Fruit fly (Drosophila melanogaster): ENCODE results near the gene CG34375.

The CG34375 gene

dm6 chr3R:23012017-23012416 is 1.7 kb upstream of the CG34375 start, which contains the start of gene CG6688:
TSS of gene CG6688 (plus strand) at chr3R:23012412.
- TF ChIP-seq Ada2b (GFP tag; IDR thresholded peaks at IDR 0.05) (no peak), sd (tag; optimal IDR thresholded peaks at IDR 0.05) (peak; percentile 90), hbn (GFP tag; IDR thresholded peaks at IDR 0.05; ENCODE audit: partially characterized antibody) (no peak), Atf-2 (GFP tag; optimal IDR thresholded peaks at IDR 0.05) (no peak), Rfx (GFP tag; IDR thresholded peaks at IDR 0.05) (no peak), CG31441 (GFP tag; IDR thresholded peaks at IDR 0.05) (no peak), CoRest (tag; optimal IDR thresholded peaks at IDR 0.05) (no peak), Sry-β (GFP tag; optimal IDR thresholded peaks at IDR 0.05) (no peak), CG17186 (GFP tag; optimal IDR thresholded peaks at IDR 0.05) (no peak), CG15269 (tag; optimal IDR thresholded peaks at IDR 0.05) (peak; percentile 41), ci (GFP tag; IDR thresholded peaks at IDR 0.05) (0 out of 3 replicates have a peak, but pooled peaks have one; percentile 30), ems (GFP tag; optimal IDR thresholded peaks at IDR 0.05) (no peak), abd-A (tag; optimal IDR thresholded peaks at IDR 0.05) (peak; percentile 29), CG7271 (tag; optimal IDR thresholded peaks at IDR 0.05) (no peak), Deaf1 (tag; optimal IDR thresholded peaks at IDR 0.05) (peak; percentile 50), CG13775 (GFP tag; optimal IDR thresholded peaks at IDR 0.05) (no peak), CG5180 (GFP tag; optimal IDR thresholded peaks at IDR 0.05) (no peak), CG7987 (GFP tag; optimal IDR thresholded peaks at IDR 0.05) (peak; percentile 19), CG3995 (GFP tag; optimal IDR thresholded peaks at IDR 0.05) (no peak), prd (optimal IDR thresholded peaks at IDR 0.05) (no peak), prd (GFP tag; IDR thresholded peaks at IDR 0.05) (no peak), bcd (GFP tag; optimal IDR thresholded peaks at IDR 0.05) (no peak), CG10543 (GFP tag; optimal IDR thresholded peaks at IDR 0.05) (peak; percentile 27), CG12769 (tag; optimal IDR thresholded peaks at IDR 0.05) (peak; percentile 48), CG2889 (GFP tag; IDR thresholded peaks at IDR 0.05) (no peak), eve (GFP tag; optimal IDR thresholded peaks at IDR 0.05) (no peak), CG7839 (tag; optimal IDR thresholded peaks at IDR 0.05) (no peak), CG18619 (GFP tag; optimal IDR thresholded peaks at IDR 0.05) (no peak), grn (GFP tag; optimal IDR thresholded peaks at IDR 0.05) (peak; percentile 92), CG18011 (GFP tag; optimal IDR thresholded peaks at IDR 0.05) (peak; percentile 74), CG34422 (GFP tag; IDR thresholded peaks at IDR 0.05) (no peak), scrt (GFP tag; optimal IDR thresholded peaks at IDR 0.05) (no peak), Hr78 (GFP tag; optimal IDR thresholded peaks at IDR 0.05) (peak in 1 of 2 experiments; percentile 35), chinmo (GFP tag; IDR thresholded peaks at IDR 0.05; ENCODE audit: partially characterized antibody) (peak; percentile 82; the same call in 3 of the 4 replicates), Eip74EF (GFP tag; optimal IDR thresholded peaks at IDR 0.05) (peak in 1 of 2 experiments; percentile 8), Atf3 (GFP tag; optimal IDR thresholded peaks at IDR 0.05) (no peak), CG11504 (tag; optimal IDR thresholded peaks at IDR 0.05) (peak; percentile 1), NfI (GFP tag; optimal IDR thresholded peaks at IDR 0.05) (no peak), corto (GFP tag; optimal IDR thresholded peaks at IDR 0.05) (no peak), Ptx1 (GFP tag; IDR thresholded peaks at IDR 0.05) (no peak), CG8290 (GFP tag; optimal IDR thresholded peaks at IDR 0.05) (no peak), CG8290 (tag; optimal IDR thresholded peaks at IDR 0.05) (peak in 1 of 2 experiments; percentile 7), HHEX (GFP tag; optimal IDR thresholded peaks at IDR 0.05) (no peak), zen (tag; optimal IDR thresholded peaks at IDR 0.05) (no peak), zf30C (GFP tag; optimal IDR thresholded peaks at IDR 0.05) (no peak), nerfin-2 (GFP tag; IDR thresholded peaks at IDR 0.05; ENCODE audit: partially characterized antibody) (no peak), CG6175 (GFP tag; IDR thresholded peaks at IDR 0.05) (peak; percentile 75; the same call in 1 of the 3 replicates), CG12104 (GFP tag; optimal IDR thresholded peaks at IDR 0.05) (no peak), pros (GFP tag; optimal IDR thresholded peaks at IDR 0.05) (peak; percentile 6), Med (GFP tag) (peak; percentile 73)
